Fruit fly (Drosophila melanogaster) whole organism, larva: ENCODE results near the gene TkR86C.

Experiments
- noc ChIP-seq: fragments of 200-800 bp; sonication (Bioruptor generic); optimal IDR thresholded peaks from 3 replicates; lab custom pipeline; 2019; ENCODE audit warnings: missing biosample characterization, mild to moderate bottlenecking, missing genetic modification characterization, moderate library complexity

Gene TkR86C

dm6 chr3R:10755534-10755933 is 4.5 kb upstream of the TkR86C start, which contains the start of gene CG14691:
Gene CG14691, minus strand, starts transcription at chr3R:10755634.
- TF ChIP-seq noc, result no peak

dm6 chr3R:10747650-10748049 is 3.4 kb downstream of the TkR86C start:
- TF ChIP-seq noc, result no peak

DNA sequence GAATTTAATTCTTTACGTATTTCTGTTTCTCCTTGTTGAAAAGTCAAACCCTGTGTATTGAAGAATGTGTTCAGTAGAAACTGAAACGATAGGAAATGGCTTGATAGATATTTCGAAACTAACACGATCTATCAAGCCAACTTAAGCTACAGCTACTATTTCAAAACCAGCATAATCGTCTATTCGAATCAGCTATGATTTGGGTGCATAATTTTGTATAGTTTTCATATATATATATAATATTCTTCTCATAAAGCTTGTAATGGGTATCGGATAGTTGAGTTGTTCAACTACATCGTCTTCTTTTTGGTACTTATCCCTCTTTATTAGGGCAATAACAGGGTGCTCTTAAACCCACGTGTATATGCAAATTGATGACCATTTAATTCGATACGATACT is 15.2 kb downstream of the TkR86C start, which contains the start of gene tomboy20:
TSS of gene tomboy20 (minus strand) at position 101 of the 400 bp plus-strand sequence.
- TF ChIP-seq noc, result no peak

- TF ChIP-seq noc, result no peak
Measured at dm6 chr3R:10726714-10727113, 24.3 kb downstream of the TkR86C start.

- TF ChIP-seq noc, result no peak
Measured at dm6 chr3R:10714498-10714897, 36.5 kb downstream of the TkR86C start, which contains the start of gene CG4073. Gene CG4073, plus strand, starts transcription at chr3R:10714798.

- no peak for TF ChIP-seq noc
Measured at dm6 chr3R:10711148-10711547, 39.9 kb downstream of the TkR86C start, which contains the start of gene CG14689. Gene CG14689, minus strand, starts transcription at chr3R:10711248.

DNA sequence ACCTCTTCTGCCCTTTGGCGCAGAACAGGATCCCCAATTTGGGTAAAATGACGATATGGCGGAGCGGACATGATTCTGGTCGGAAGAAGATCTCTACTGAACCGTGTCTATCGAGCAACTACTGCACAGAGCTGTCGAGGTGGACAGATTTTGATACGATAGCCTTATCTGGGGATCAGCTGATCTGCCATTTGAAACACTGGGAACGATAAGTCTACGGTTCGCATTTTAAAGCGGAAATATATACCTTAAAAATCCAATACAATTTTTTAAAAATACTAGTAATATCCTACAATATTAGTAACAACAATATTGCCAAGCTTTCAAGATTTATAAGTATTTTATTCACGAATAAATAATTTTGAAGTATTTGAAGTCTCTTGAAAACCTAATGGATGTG is 41.8 kb downstream of the TkR86C start, which contains the start of gene CG31373:
TSS of gene CG31373 (minus strand) at position 101 of the 400 bp plus-strand sequence.
- TF ChIP-seq noc, result no peak

DNA sequence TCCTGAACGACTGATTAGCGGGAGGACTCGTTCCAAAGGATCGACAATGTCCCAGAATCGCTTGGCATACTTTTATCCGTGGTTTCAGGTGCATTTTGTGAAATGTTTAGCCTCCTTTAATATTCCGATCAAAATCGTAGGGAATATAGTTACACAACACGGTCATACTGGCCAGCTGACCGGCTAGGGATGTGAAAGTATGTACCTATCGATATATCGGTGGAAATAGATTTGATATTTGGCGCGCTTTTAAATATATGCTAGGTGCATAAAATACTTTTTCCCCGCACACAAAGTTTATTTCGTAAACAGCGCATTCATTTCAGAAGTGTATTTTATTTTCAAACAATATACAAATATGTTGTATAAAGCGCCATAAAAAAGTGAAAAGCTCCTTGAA is 42.9 kb downstream of the TkR86C start, which contains the start of gene CG31278:
TSS of gene CG31278 (minus strand) at position 172 of the 400 bp plus-strand sequence.
- no peak for TF ChIP-seq noc

DNA sequence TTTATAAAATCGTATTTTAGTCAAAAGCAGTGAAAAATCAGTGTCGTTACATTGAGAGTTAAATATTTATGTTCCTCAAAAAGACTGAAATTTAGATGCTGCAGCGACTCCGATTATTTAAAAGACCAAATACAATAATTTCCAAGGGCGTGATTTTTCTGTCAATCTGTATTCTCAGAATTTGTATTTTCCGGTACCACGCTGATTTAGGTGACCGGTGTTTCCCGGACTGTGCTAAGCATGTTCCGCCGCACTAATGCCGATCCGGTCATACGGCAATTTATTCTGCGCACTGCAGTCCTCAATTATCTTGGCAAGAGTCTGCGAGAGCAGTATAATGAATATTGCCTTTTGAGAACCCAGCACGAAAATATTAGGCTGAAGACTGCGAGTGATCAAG is 44.3 kb downstream of the TkR86C start, which contains the start of the genes CG31467 and CG14684:
TSS of gene CG31467 (minus strand) at position 101 of the 400 bp plus-strand sequence.
TSS of gene CG14684 (plus strand) at position 212 of the 400 bp plus-strand sequence.
- TF ChIP-seq noc, result no peak

DNA sequence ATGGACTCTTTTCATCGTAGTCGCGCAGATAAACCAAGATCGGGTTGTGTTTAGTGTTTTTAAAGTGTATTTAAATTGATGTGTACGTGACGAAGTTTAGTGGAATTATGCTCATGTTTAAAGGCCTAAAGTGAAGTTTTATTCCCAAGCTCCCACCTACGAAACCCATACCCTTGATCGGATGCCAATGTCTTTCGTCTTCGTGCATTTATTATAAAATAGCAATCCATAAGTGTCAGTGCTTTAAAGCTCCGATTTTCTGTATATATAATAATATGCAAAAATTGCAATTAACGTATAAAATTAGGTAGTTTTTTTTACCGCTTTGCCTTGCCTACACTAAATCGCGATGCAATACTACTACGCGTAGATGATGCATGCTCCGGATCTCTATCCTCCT is 46.1 kb downstream of the TkR86C start, which contains the start of gene CG31391:
TSS of gene CG31391 (minus strand) at position 101 of the 400 bp plus-strand sequence.
- no peak for TF ChIP-seq noc

- TF ChIP-seq noc, result peak; percentile 21
Measured at dm6 chr3R:10700638-10701037, 50.4 kb downstream of the TkR86C start.

DNA sequence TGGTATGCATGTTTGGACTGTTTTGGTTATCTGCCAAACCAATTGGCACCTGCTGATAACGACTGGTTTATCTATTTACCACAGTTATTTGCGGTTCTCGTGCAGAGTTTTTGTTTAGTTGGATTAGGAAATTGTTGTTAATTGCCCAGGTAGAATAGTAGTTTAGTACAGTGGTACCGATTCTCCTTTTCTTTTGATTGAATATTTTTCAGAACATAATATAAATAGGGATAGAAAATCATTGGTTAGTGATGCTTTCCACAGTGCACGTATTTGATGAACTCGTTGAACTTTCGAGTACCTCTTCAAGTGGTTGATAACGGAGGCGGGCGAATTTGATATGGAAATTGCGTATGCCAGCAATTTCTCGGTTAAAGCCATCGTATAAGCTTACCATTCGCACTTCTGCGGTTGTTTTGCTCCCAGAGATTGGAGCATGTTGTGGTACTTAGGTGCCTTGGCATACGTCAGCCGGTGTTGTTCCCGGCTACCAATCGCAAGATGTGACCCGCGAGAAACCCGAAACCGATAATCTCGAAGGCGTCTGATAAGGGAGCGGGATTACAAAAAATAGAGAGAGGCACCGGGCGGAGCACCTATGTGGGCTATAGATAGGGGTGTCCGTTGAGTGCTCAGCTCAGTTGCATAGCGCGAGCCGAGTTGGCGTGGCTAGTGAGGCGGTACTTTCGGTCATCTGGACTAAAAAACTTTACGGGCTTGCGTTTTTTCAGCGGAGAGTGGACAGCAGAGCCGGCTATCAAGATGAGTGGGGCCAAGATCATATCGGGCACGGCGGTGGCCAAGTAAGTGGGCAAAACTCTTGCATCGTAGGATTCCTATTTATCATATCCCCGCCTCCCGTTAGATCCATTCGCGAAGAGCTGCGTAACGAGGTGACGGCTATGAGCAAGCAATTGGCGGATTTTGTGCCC is 51.7 kb downstream of the TkR86C start:
- TF ChIP-seq noc, result peak; percentile 90

DNA sequence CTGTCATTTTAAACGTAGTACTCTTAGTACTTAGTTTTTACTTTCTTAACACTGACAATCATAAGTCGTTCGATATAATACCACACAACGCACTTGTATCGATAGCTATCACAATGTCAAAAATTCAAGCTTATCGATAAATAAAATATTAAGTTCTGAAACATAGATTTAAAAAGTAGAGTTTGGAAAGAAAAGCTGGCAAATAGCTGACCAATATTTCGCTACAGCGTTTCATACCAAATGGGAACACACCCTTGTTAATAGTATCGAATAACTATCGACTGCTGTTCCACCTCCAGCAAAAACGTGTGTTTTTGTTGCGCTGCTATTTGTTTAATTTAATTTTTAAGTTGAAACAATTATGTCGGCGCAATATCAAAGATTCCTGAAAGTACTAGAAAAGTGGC is 54.7 kb downstream of the TkR86C start, which contains the start of the genes pug, CG14683 and CG46459:
TSS of gene pug (plus strand) at position 164 of the 407 bp plus-strand sequence.
TSS of gene CG14683 (plus strand) at position 277 of the 407 bp plus-strand sequence.
TSS of gene CG46459 (plus strand) at position 277 of the 407 bp plus-strand sequence.
- no peak for TF ChIP-seq noc

dm6 chr3R:10688835-10689234 is 62.2 kb downstream of the TkR86C start:
- TF ChIP-seq noc, result peak; percentile 52

DNA sequence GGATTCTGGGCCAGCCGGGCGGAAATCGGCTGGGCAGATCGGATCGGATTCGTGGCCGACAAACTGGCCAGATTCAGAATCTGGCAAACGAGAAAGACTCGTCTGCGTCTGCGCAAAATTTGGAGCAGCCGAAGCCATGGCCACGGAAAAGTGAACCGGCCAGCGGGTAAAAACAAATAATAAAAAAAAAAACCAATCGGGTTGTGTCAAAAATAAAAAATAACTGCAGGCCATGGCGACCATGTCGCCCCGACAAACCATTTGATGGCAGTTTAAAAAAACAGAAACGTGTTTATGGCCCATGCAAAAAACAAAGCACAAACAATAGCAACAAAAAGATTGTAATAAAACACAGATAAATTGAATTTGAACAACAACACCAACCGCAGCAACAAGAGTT is 62.9 kb downstream of the TkR86C start:
- no peak for TF ChIP-seq noc
